Worm (Caenorhabditis elegans): ENCODE results near the gene cox-11.

- TF ChIP-seq lsy-2 (tag; optimal IDR thresholded peaks at IDR 0.05), result no peak
- TF ChIP-seq daf-8 (GFP tag; IDR thresholded peaks at IDR 0.05), result no peak
- TF ChIP-seq unc-39 (tag; optimal IDR thresholded peaks at IDR 0.05), result no peak
- TF ChIP-seq nhr-48 (tag; optimal IDR thresholded peaks at IDR 0.05), result no peak
- TF ChIP-seq mdt-29 (GFP tag; IDR thresholded peaks at IDR 0.05), result no peak
- TF ChIP-seq F37D6.2 (tag; optimal IDR thresholded peaks at IDR 0.05), result no peak
- TF ChIP-seq Y48G9A.11 (GFP tag; IDR thresholded peaks at IDR 0.05), result no peak
- no peak for TF ChIP-seq mep-1 (tag; optimal IDR thresholded peaks at IDR 0.05)
- no peak for TF ChIP-seq ztf-11 (tag; optimal IDR thresholded peaks at IDR 0.05)
- no peak for TF ChIP-seq ceh-82 (tag; optimal IDR thresholded peaks at IDR 0.05)
- TF ChIP-seq unc-62 (GFP tag; optimal IDR thresholded peaks at IDR 0.05 in 1 of 2), result no peak
- TF ChIP-seq unc-62 (tag; optimal IDR thresholded peaks at IDR 0.05), result no peak
- TF ChIP-seq vab-7 (GFP tag; IDR thresholded peaks at IDR 0.05), result no peak
- TF ChIP-seq F49E8.2 (tag; optimal IDR thresholded peaks at IDR 0.05; ENCODE audit: borderline replicate concordance), result no peak
- no peak for TF ChIP-seq pqm-1 (tag; optimal IDR thresholded peaks at IDR 0.05)
These were observed 40.1 kb upstream of the cox-11 start, which contains the start of gene ced-3 for ce11 chrIV:13204037-13204436.
